Fruit fly (Drosophila melanogaster) whole organism, embryonic: Measurements from ENCODE around the gene CG15543.

Experiments used
- BEAF-32 ChIP-seq: fragments of 200-800 bp; sonication (Bioruptor generic); optimal IDR thresholded peaks from 3 replicates; lab custom pipeline; 2017; ENCODE audit warnings: missing biosample characterization, missing genetic modification characterization, mild to moderate bottlenecking, moderate library complexity, missing genetic modification reagents
- CG10209 ChIP-seq: fragments of 200-800 bp; sonication (Bioruptor generic); optimal IDR thresholded peaks from 3 replicates; lab custom pipeline; 2017; ENCODE audit warnings: missing biosample characterization, mild to moderate bottlenecking, missing genetic modification characterization, missing genetic modification reagents
- CG10654 ChIP-seq: fragments of 200-800 bp; sonication (Bioruptor generic); optimal IDR thresholded peaks from 2 replicates; lab custom pipeline; 2016; ENCODE audit warnings: missing biosample characterization, missing genetic modification characterization
- CG10979 ChIP-seq: fragments of 200-800 bp; sonication (Bioruptor generic); optimal IDR thresholded peaks from 2 replicates; lab custom pipeline; 2018; ENCODE audit warnings: missing biosample characterization, mild to moderate bottlenecking, missing genetic modification characterization, moderate library complexity
- CG11723 ChIP-seq: fragments of 200-800 bp; sonication (Bioruptor generic); optimal IDR thresholded peaks from 2 replicates; lab custom pipeline; 2017; ENCODE audit warnings: missing biosample characterization, mild to moderate bottlenecking, missing genetic modification characterization
- CG12219 ChIP-seq: fragments of 200-800 bp; sonication (Bioruptor generic); optimal IDR thresholded peaks from 3 replicates; lab custom pipeline; 2018; ENCODE audit warnings: missing biosample characterization, mild to moderate bottlenecking, missing genetic modification characterization
- CG1233 ChIP-seq: fragments of 200-800 bp; sonication (Bioruptor generic); optimal IDR thresholded peaks from 4 replicates; lab custom pipeline; 2018; ENCODE audit warnings: missing biosample characterization, mild to moderate bottlenecking, missing genetic modification characterization
- CG13123 ChIP-seq: fragments of 200-800 bp; sonication (Bioruptor generic); optimal IDR thresholded peaks from 2 replicates; lab custom pipeline; 2016; ENCODE audit warnings: missing biosample characterization, missing genetic modification characterization
- CG14710 ChIP-seq: fragments of 200-800 bp; sonication (Bioruptor generic); optimal IDR thresholded peaks from 3 replicates; lab custom pipeline; 2019; ENCODE audit warnings: missing biosample characterization, mild to moderate bottlenecking, missing genetic modification characterization, moderate library complexity
- CG17359 ChIP-seq: fragments of 200-800 bp; sonication (Bioruptor generic); optimal IDR thresholded peaks from 3 replicates; lab custom pipeline; 2018; ENCODE audit warnings: missing biosample characterization, mild to moderate bottlenecking, missing genetic modification characterization, moderate library complexity
- CG17385 ChIP-seq: fragments of 200-800 bp; sonication (Bioruptor generic); optimal IDR thresholded peaks from 3 replicates; lab custom pipeline; 2018; ENCODE audit warnings: missing biosample characterization, mild to moderate bottlenecking, missing genetic modification characterization
- CG2875 ChIP-seq: fragments of 200-800 bp; sonication (Bioruptor generic); optimal IDR thresholded peaks from 2 replicates; lab custom pipeline; 2017; ENCODE audit warnings: missing biosample characterization, mild to moderate bottlenecking, missing genetic modification characterization, missing genetic modification reagents
- CG31224 ChIP-seq: fragments of 200-800 bp; sonication (Bioruptor generic); IDR thresholded peaks from 2 replicates; pipeline ENCODE4 v1.3.6; 2022; ENCODE audit warnings: missing biosample characterization, missing genetic modification characterization
- CG33557 ChIP-seq: fragments of 200-800 bp; sonication (Bioruptor generic); optimal IDR thresholded peaks from 2 replicates; lab custom pipeline; 2019; ENCODE audit warnings: missing biosample characterization, mild to moderate bottlenecking, missing genetic modification characterization, moderate library complexity
- CG4360 ChIP-seq: fragments of 200-800 bp; sonication (Bioruptor generic); IDR thresholded peaks from 2 replicates; pipeline ENCODE4 v1.3.6; 2022; ENCODE audit warnings: missing biosample characterization, missing genetic modification characterization
- CG6813 ChIP-seq: fragments of 200-800 bp; sonication (Bioruptor generic); optimal IDR thresholded peaks from 2 replicates; lab custom pipeline; 2017; ENCODE audit warnings: missing biosample characterization, missing genetic modification characterization, mild to moderate bottlenecking, moderate library complexity, missing genetic modification reagents
- CG7372 ChIP-seq: fragments of 200-800 bp; sonication (Bioruptor generic); IDR thresholded peaks from 2 replicates; pipeline ENCODE4 v1.3.6; 2022; ENCODE audit warnings: missing biosample characterization, missing genetic modification characterization
- CG7786 ChIP-seq: fragments of 200-800 bp; sonication (Bioruptor generic); optimal IDR thresholded peaks from 2 replicates; lab custom pipeline; 2016; ENCODE audit warnings: missing biosample characterization, missing genetic modification characterization
- CG8290 ChIP-seq, 3 experiments: fragments of 200-800 bp; sonication (Bioruptor generic); optimal IDR thresholded peaks; 2 replicates each; lab custom pipeline; 2016 to 2019; ENCODE audit warnings: missing biosample characterization in 3 of 3, missing genetic modification characterization in 3 of 3, mild to moderate bottlenecking in 2 of 3, moderate library complexity in 1 of 3
- CG9215 ChIP-seq: fragments of 200-800 bp; sonication (Bioruptor generic); IDR thresholded peaks from 2 replicates; pipeline ENCODE4 v1.3.6; 2022; ENCODE audit warnings: missing biosample characterization, missing genetic modification characterization
- CG9727 ChIP-seq: fragments of 200-800 bp; sonication (Bioruptor generic); optimal IDR thresholded peaks from 3 replicates; lab custom pipeline; 2017; ENCODE audit warnings: missing biosample characterization, mild to moderate bottlenecking, missing genetic modification characterization
- Dbx ChIP-seq: fragments of 200-800 bp; sonication (Bioruptor generic); IDR thresholded peaks from 3 replicates; pipeline ENCODE4 v1.3.6; 2022; ENCODE audit warnings: missing biosample characterization, missing genetic modification characterization
- Deaf1 ChIP-seq: fragments of 200-800 bp; optimal IDR thresholded peaks from 3 replicates; lab custom pipeline; 2019; ENCODE audit warnings: missing biosample characterization, mild to moderate bottlenecking, missing genetic modification characterization, moderate library complexity
- HHEX ChIP-seq: fragments of 200-800 bp; sonication (Bioruptor generic); optimal IDR thresholded peaks from 3 replicates; lab custom pipeline; 2017; ENCODE audit warnings: missing biosample characterization, mild to moderate bottlenecking, missing genetic modification characterization, missing genetic modification reagents
- HLHmδ ChIP-seq: fragments of 200-800 bp; sonication (Bioruptor generic); optimal IDR thresholded peaks from 2 replicates; lab custom pipeline; 2018; ENCODE audit warnings: missing biosample characterization, mild to moderate bottlenecking, missing genetic modification characterization, moderate library complexity
- Hr51 ChIP-seq, 2 experiments: fragments of 200-800 bp; sonication (Bioruptor generic); optimal IDR thresholded peaks; 2 replicates in 1 of 2; 3 replicates in 1 of 2; lab custom pipeline; 2016 to 2018; ENCODE audit warnings: missing biosample characterization in 2 of 2, missing genetic modification characterization in 2 of 2, mild to moderate bottlenecking in 1 of 2, moderate library complexity in 1 of 2
- Kr ChIP-seq: fragments of 200-800 bp; sonication (Bioruptor generic); optimal IDR thresholded peaks from 2 replicates; lab custom pipeline; 2017; ENCODE audit warnings: missing biosample characterization, mild to moderate bottlenecking, missing genetic modification characterization
- MTF-1 ChIP-seq: fragments of 200-800 bp; sonication (Bioruptor generic); optimal IDR thresholded peaks from 2 replicates; lab custom pipeline; 2018; ENCODE audit warnings: missing biosample characterization, mild to moderate bottlenecking, missing genetic modification characterization, borderline replicate concordance
- Xrp1 ChIP-seq: fragments of 200-800 bp; sonication (Bioruptor generic); IDR thresholded peaks from 2 replicates; pipeline ENCODE4 v1.3.6; 2022; ENCODE audit warnings: missing biosample characterization, missing genetic modification characterization
- ac ChIP-seq: fragments of 200-800 bp; sonication (Bioruptor generic); optimal IDR thresholded peaks from 3 replicates; lab custom pipeline; 2017; ENCODE audit warnings: missing biosample characterization, mild to moderate bottlenecking, missing genetic modification characterization
- bcd ChIP-seq: fragments of 200-800 bp; sonication (Bioruptor generic); optimal IDR thresholded peaks from 2 replicates; lab custom pipeline; 2017; ENCODE audit warnings: missing biosample characterization, mild to moderate bottlenecking, missing genetic modification characterization
- chif ChIP-seq, 2 experiments: fragments of 200-800 bp; sonication (Bioruptor generic); optimal IDR thresholded peaks; 3 replicates each; lab custom pipeline; 2016; ENCODE audit warnings: missing biosample characterization in 2 of 2, missing genetic modification characterization in 2 of 2
- fd102C ChIP-seq: fragments of 200-800 bp; sonication (Bioruptor generic); optimal IDR thresholded peaks from 2 replicates; lab custom pipeline; 2018; ENCODE audit warnings: missing biosample characterization, mild to moderate bottlenecking, missing genetic modification characterization, moderate library complexity
- kni ChIP-seq: fragments of 200-800 bp; sonication (Bioruptor generic); optimal IDR thresholded peaks from 3 replicates; lab custom pipeline; 2017; ENCODE audit warnings: mild to moderate bottlenecking, missing biosample characterization, missing genetic modification reagents, missing genetic modification characterization
- lola ChIP-seq, 3 experiments: fragments of >200 bp in 2 of 3; fragments of 200-800 bp in 1 of 3; sonication (Bioruptor generic) in 1 of 3; optimal IDR thresholded peaks; 2 replicates each; lab custom pipeline; 2017 to 2019; ENCODE audit warnings: missing biosample characterization in 3 of 3, missing genetic modification characterization in 3 of 3, mild to moderate bottlenecking in 1 of 3, moderate library complexity in 1 of 3
- nerfin-1 ChIP-seq: fragments of 200-800 bp; sonication (Bioruptor generic); optimal IDR thresholded peaks from 3 replicates; lab custom pipeline; 2019; ENCODE audit warnings: missing biosample characterization, mild to moderate bottlenecking, missing genetic modification characterization, moderate library complexity
- p53 ChIP-seq: fragments of 200-800 bp; sonication (Bioruptor generic); optimal IDR thresholded peaks from 2 replicates; lab custom pipeline; 2016; ENCODE audit warnings: missing biosample characterization, missing genetic modification characterization
- pb ChIP-seq: fragments of 200-800 bp; sonication (Bioruptor generic); optimal IDR thresholded peaks from 3 replicates; lab custom pipeline; 2016; ENCODE audit warnings: missing biosample characterization, missing genetic modification characterization
- sens ChIP-seq: fragments of 200-800 bp; sonication (Bioruptor generic); peaks from one replicate; lab custom pipeline; 2016; ENCODE audit warnings: missing biosample characterization, missing genetic modification characterization
- slbo ChIP-seq: fragments of 200-800 bp; sonication (Bioruptor generic); IDR thresholded peaks from 2 replicates; pipeline ENCODE4 v1.3.6; 2022; ENCODE audit warnings: missing biosample characterization, missing genetic modification characterization
- slp2 ChIP-seq: fragments of 200-800 bp; sonication (Bioruptor generic); optimal IDR thresholded peaks from 2 replicates; lab custom pipeline; 2016; ENCODE audit warnings: missing biosample characterization, missing genetic modification characterization
- tin ChIP-seq: fragments of 200-800 bp; sonication (Bioruptor generic); optimal IDR thresholded peaks from 3 replicates; lab custom pipeline; 2016; ENCODE audit warnings: missing biosample characterization, missing genetic modification characterization
- tll ChIP-seq, 2 experiments: fragments of 200-800 bp in 1 of 2; fragments of >200 bp in 1 of 2; sonication (Bioruptor generic) in 1 of 2; optimal IDR thresholded peaks; 2 replicates each; lab custom pipeline; 2017 to 2019; ENCODE audit warnings: missing biosample characterization in 2 of 2, missing genetic modification characterization in 2 of 2, mild to moderate bottlenecking in 1 of 2, moderate library complexity in 1 of 2

The CG15543 gene

dm6 chr3R:30766922-30767504, 24.3 kb downstream of the CG15543 start (continued):
- TF ChIP-seq BEAF-32 (GFP tag; lab: Kevin White, UChicago), result no peak
- no peak for TF ChIP-seq tin (GFP tag; lab: Kevin White, UChicago)
- TF ChIP-seq ac (GFP tag; lab: Kevin White, UChicago), result peak; percentile 53
- no peak for TF ChIP-seq slbo (GFP tag; lab: Robert Waterston, UW)
- TF ChIP-seq HHEX, result peak; percentile 31
- no peak for TF ChIP-seq CG7372 (GFP tag; lab: Robert Waterston, UW)
- no peak for TF ChIP-seq CG17385
- no peak for TF ChIP-seq Dbx
- TF ChIP-seq Deaf1 (tag; lab: Kevin White, UChicago), result peak; percentile 14
- peak; percentile 1 for TF ChIP-seq CG10654 (GFP tag; lab: Kevin White, UChicago)
- peak in 1 of 2 experiments; percentile 45 for TF ChIP-seq chif (GFP tag; optimal IDR thresholded peaks at IDR 0.05; lab: Kevin White, UChicago)
- TF ChIP-seq tll (GFP tag; optimal IDR thresholded peaks at IDR 0.05; lab: Kevin White, UChicago), result peak in 1 of 2 experiments; percentile 70
- peak in 1 of 3 experiments; percentile 18 for TF ChIP-seq lola (GFP tag; optimal IDR thresholded peaks at IDR 0.05; lab: Kevin White, UChicago)
- peak; percentile 48 for TF ChIP-seq Xrp1
- 0 out of 2 replicates have a peak, but pooled peaks have one; percentile 9 for TF ChIP-seq CG4360 (GFP tag; lab: Robert Waterston, UW)
- TF ChIP-seq CG13123 (GFP tag; lab: Kevin White, UChicago), result peak; percentile 11
- peak; percentile 25 for TF ChIP-seq CG10209
- peak; percentile 10 for TF ChIP-seq CG11723 (GFP tag; lab: Kevin White, UChicago)
- peak; percentile 59 for TF ChIP-seq kni (GFP tag; lab: Kevin White, UChicago)
- peak; percentile 40 for TF ChIP-seq CG6813 (GFP tag; lab: Kevin White, UChicago)
- peak; percentile 67 for TF ChIP-seq CG33557
- peak; percentile 76 for TF ChIP-seq MTF-1 (GFP tag; lab: Kevin White, UChicago)
- peak; percentile 33 for TF ChIP-seq bcd (GFP tag; lab: Kevin White, UChicago)
- TF ChIP-seq CG10979 (tag; lab: Kevin White, UChicago), result peak; percentile 2
- TF ChIP-seq CG7786 (GFP tag; lab: Kevin White, UChicago), result peak; percentile 18
- peak; percentile 12 for TF ChIP-seq CG17359
- no peak for TF ChIP-seq slp2 (GFP tag; lab: Kevin White, UChicago)
- TF ChIP-seq CG12219 (GFP tag; lab: Kevin White, UChicago), result peak; percentile 4
- TF ChIP-seq CG14710 (tag; lab: Kevin White, UChicago), result peak; percentile 15
- TF ChIP-seq nerfin-1, result peak; percentile 17
- TF ChIP-seq CG8290 (GFP tag; optimal IDR thresholded peaks at IDR 0.05; lab: Kevin White, UChicago), result no peak
- TF ChIP-seq CG8290 (tag; optimal IDR thresholded peaks at IDR 0.05; lab: Kevin White, UChicago), result peak in 1 of 2 experiments; percentile 10
- no peak for TF ChIP-seq CG9215 (GFP tag; lab: Robert Waterston, UW)
- peak; percentile 27 for TF ChIP-seq CG1233 (GFP tag; lab: Kevin White, UChicago)
- TF ChIP-seq p53 (GFP tag; lab: Kevin White, UChicago), result no peak
- TF ChIP-seq fd102C (GFP tag; lab: Kevin White, UChicago), result peak; percentile 83
- peak; percentile 85 for TF ChIP-seq HLHmδ
- TF ChIP-seq sens (GFP tag; lab: Kevin White, UChicago), result peak; percentile 83
- TF ChIP-seq pb (GFP tag; lab: Kevin White, UChicago), result no peak
- peak; percentile 53 for TF ChIP-seq CG9727 (GFP tag; lab: Kevin White, UChicago)
- no peak for TF ChIP-seq Hr51 (GFP tag; optimal IDR thresholded peaks at IDR 0.05; lab: Kevin White, UChicago)
- TF ChIP-seq CG2875 (GFP tag; lab: Kevin White, UChicago), result peak; percentile 49
- peak; percentile 40 for TF ChIP-seq Kr (GFP tag; lab: Kevin White, UChicago)
- TF ChIP-seq CG31224 (GFP tag; lab: Robert Waterston, UW), result no peak
